Worm (Caenorhabditis elegans) whole organism, early embryonic: ENCODE measurements around the gene C07A9.9.

Experiments
- B0310.2 ChIP-seq: sonication (generic microtip); optimal IDR thresholded peaks from 2 replicates; lab custom pipeline; 2016; ENCODE audit warnings: mild to moderate bottlenecking, missing genetic modification characterization, missing compliant biosample characterization
- F13C5.2 ChIP-seq: sonication (generic microtip); optimal IDR thresholded peaks from 2 replicates; lab custom pipeline; 2017; ENCODE audit warnings: mild to moderate bottlenecking, missing genetic modification characterization, inconsistent platforms, missing compliant biosample characterization
- aly-1 ChIP-seq: sonication (generic microtip); optimal IDR thresholded peaks from 2 replicates; lab custom pipeline; 2016; ENCODE audit warnings: missing genetic modification characterization, missing compliant biosample characterization
- ama-1 ChIP-seq: fragments of 150-350 bp; optimal IDR thresholded peaks from 2 replicates; lab custom pipeline; 2014
- ceh-13 ChIP-seq: fragments of 200-800 bp; sonication (Bioruptor generic); optimal IDR thresholded peaks from 2 replicates; lab custom pipeline; 2018; ENCODE audit warnings: mild to moderate bottlenecking, missing genetic modification characterization, missing compliant biosample characterization
- ceh-36 ChIP-seq: sonication (generic microtip); optimal IDR thresholded peaks from 2 replicates; lab custom pipeline; 2016; ENCODE audit warnings: missing genetic modification characterization, inconsistent platforms, missing compliant biosample characterization
- ets-7 ChIP-seq: sonication (generic microtip); optimal IDR thresholded peaks from 2 replicates; lab custom pipeline; 2016; ENCODE audit warnings: missing genotype, missing genetic modification characterization, missing compliant biosample characterization
- flt-1 ChIP-seq: fragments of 200-800 bp; sonication (Bioruptor generic); IDR thresholded peaks from 2 replicates; pipeline ENCODE4 v1.3.6; 2022; ENCODE audit warnings: missing genetic modification characterization, missing compliant biosample characterization
- hmbx-1 ChIP-seq: sonication (generic microtip); optimal IDR thresholded peaks from 2 replicates; lab custom pipeline; 2016; ENCODE audit warnings: mild to moderate bottlenecking, missing genetic modification characterization, missing compliant biosample characterization
- hmg-4 ChIP-seq: fragments of 200-800 bp; sonication (Bioruptor generic); optimal IDR thresholded peaks from 2 replicates; lab custom pipeline; 2018; ENCODE audit warnings: mild to moderate bottlenecking, missing genetic modification characterization, missing compliant biosample characterization
- hnd-1 ChIP-seq: sonication (generic microtip); optimal IDR thresholded peaks from 2 replicates; lab custom pipeline; 2016; ENCODE audit warnings: missing genetic modification characterization, missing compliant biosample characterization
- pes-1 ChIP-seq: fragments of 200-800 bp; sonication (Bioruptor generic); IDR thresholded peaks from 2 replicates; pipeline ENCODE4 v1.3.6; 2022; ENCODE audit warnings: missing genetic modification reagents, missing genetic modification characterization, missing compliant biosample characterization
- scrt-1 ChIP-seq: fragments of 200-800 bp; sonication (Bioruptor generic); IDR thresholded peaks from 2 replicates; pipeline ENCODE4 v1.3.6; 2022; ENCODE audit warnings: missing genetic modification characterization, missing compliant biosample characterization
- sea-1 ChIP-seq: fragments of 200-800 bp; sonication (Bioruptor generic); conservative IDR thresholded peaks from 2 replicates; pipeline ENCODE4 v1.3.6; 2022; ENCODE audit warnings: missing genetic modification characterization, missing compliant biosample characterization

ce11 chrIII:9664484-9665221 lies 2.8 kb downstream of the C07A9.9 start:
- TF ChIP-seq ama-1 (lab: Kevin White, UChicago) (no peak), scrt-1 (GFP tag; lab: Robert Waterston, UW) (no peak), hmg-4 (GFP tag; lab: Kevin White, UChicago) (no peak), sea-1 (no peak), flt-1 (GFP tag; lab: Robert Waterston, UW) (no peak), B0310.2 (no peak), F13C5.2 (tag; lab: Kevin White, UChicago) (no peak), ceh-13 (GFP tag; lab: Kevin White, UChicago) (no peak), aly-1 (tag; lab: Kevin White, UChicago) (no peak), ceh-36 (tag; lab: Kevin White, UChicago) (no peak), hnd-1 (no peak), hmbx-1 (tag; lab: Kevin White, UChicago) (no peak), pes-1 (GFP tag; lab: Robert Waterston, UW) (no peak), ets-7 (tag; lab: Kevin White, UChicago) (no peak)
